Worm (Caenorhabditis elegans) whole organism, midembryonic: ENCODE data around the gene ZK829.1.

Experiments
- cog-1 ChIP-seq: sonication (generic microtip); optimal IDR thresholded peaks from 2 replicates; lab custom pipeline; 2016; ENCODE audit warnings: missing genetic modification characterization, missing compliant biosample characterization
- klf-2 ChIP-seq: fragments of 200-800 bp; sonication (Bioruptor generic); conservative IDR thresholded peaks from 2 replicates; pipeline ENCODE4 v1.3.6; 2022; ENCODE audit warnings: missing genetic modification reagents, missing genetic modification characterization, missing compliant biosample characterization
- tab-1 ChIP-seq: fragments of 200-800 bp; sonication (Bioruptor generic); IDR thresholded peaks from 2 replicates; pipeline ENCODE4 v1.3.6; 2022; ENCODE audit warnings: missing genetic modification characterization, missing compliant biosample characterization

- TF ChIP-seq klf-2 = no peak
- TF ChIP-seq tab-1 (GFP tag; lab: Robert Waterston, UW) = no peak
- no peak for TF ChIP-seq cog-1 (tag; lab: Kevin White, UChicago)
Observed at ce11 chrIV:11930572-11930971, 11.6 kb downstream of the ZK829.1 start, which contains the start of gene nhx-9.
